Worm (Caenorhabditis elegans) whole organism, L1 larva: ENCODE measurements around the gene nep-10.
A peak's percentile ranks its signal among the peaks of the same experiment; 100 is the strongest.

Experiments used
- C04F5.9 ChIP-seq: sonication (generic microtip); optimal IDR thresholded peaks from 2 replicates; lab custom pipeline; 2016; ENCODE audit warnings: missing genetic modification characterization, missing compliant biosample characterization
- C34B4.2 ChIP-seq: sonication (generic microtip); optimal IDR thresholded peaks from 2 replicates; lab custom pipeline; 2017; ENCODE audit warnings: mild to moderate bottlenecking, missing genetic modification characterization, missing compliant biosample characterization
- Y116A8C.19 ChIP-seq: sonication (generic microtip); optimal IDR thresholded peaks from 2 replicates; lab custom pipeline; 2016; ENCODE audit warnings: missing compliant biosample characterization, missing genetic modification characterization, borderline replicate concordance
- aha-1 ChIP-seq: fragments of 150-350 bp; optimal IDR thresholded peaks from 2 replicates; lab custom pipeline; 2014; ENCODE audit warnings: missing biosample characterization, missing genetic modification characterization
- alr-1 ChIP-seq: fragments of 200-800 bp; sonication (Bioruptor generic); optimal IDR thresholded peaks from 2 replicates; lab custom pipeline; 2018; ENCODE audit warnings: borderline replicate concordance, mild to moderate bottlenecking, missing genetic modification characterization, missing compliant biosample characterization
- ama-1 ChIP-seq: fragments of 150-350 bp; optimal IDR thresholded peaks from 2 replicates; lab custom pipeline; 2014
- blmp-1 ChIP-seq: fragments of 150-350 bp; optimal IDR thresholded peaks from 2 replicates; lab custom pipeline; 2014; ENCODE audit warnings: missing biosample characterization, missing genetic modification characterization
- ceh-63 ChIP-seq: fragments of 200-800 bp; sonication (Bioruptor generic); optimal IDR thresholded peaks from 2 replicates; lab custom pipeline; 2018; ENCODE audit warnings: mild to moderate bottlenecking, missing genetic modification characterization, missing compliant biosample characterization
- ceh-8 ChIP-seq: fragments of 200-800 bp; sonication (Bioruptor generic); optimal IDR thresholded peaks from 2 replicates; lab custom pipeline; 2018; ENCODE audit warnings: mild to moderate bottlenecking, missing genetic modification characterization, moderate library complexity, missing compliant biosample characterization
- ceh-82 ChIP-seq, 3 experiments: fragments of 150-350 bp in 1 of 3; sonication (generic microtip) in 2 of 3; optimal IDR thresholded peaks; 2 replicates each; lab custom pipeline; 2014 to 2017; ENCODE audit warnings: missing biosample characterization in 3 of 3, missing genetic modification characterization in 3 of 3
- ceh-88 ChIP-seq: fragments of 200-800 bp; sonication (Bioruptor generic); IDR thresholded peaks from 2 replicates; pipeline ENCODE4 v1.3.6; 2022; ENCODE audit warnings: missing genetic modification characterization, missing compliant biosample characterization
- ces-1 ChIP-seq: fragments of 150-350 bp; optimal IDR thresholded peaks from 2 replicates; lab custom pipeline; 2014; ENCODE audit warnings: missing biosample characterization, missing genetic modification reagents, missing genetic modification characterization
- dpl-1 ChIP-seq, 3 experiments: fragments of 150-350 bp in 2 of 3; sonication (generic microtip) in 1 of 3; optimal IDR thresholded peaks; 2 replicates each; lab custom pipeline; 2014 to 2017; ENCODE audit warnings: missing biosample characterization in 3 of 3, missing genetic modification characterization in 3 of 3, missing genetic modification reagents in 3 of 3
- efl-1 ChIP-seq, 4 experiments: fragments of 150-350 bp; optimal IDR thresholded peaks in 3 of 4; peaks in 1 of 4; 1 replicate in 1 of 4; 2 replicates in 3 of 4; lab custom pipeline; 2014; ENCODE audit warnings: missing biosample characterization in 2 of 4, missing genetic modification characterization in 2 of 4, missing genetic modification reagents in 2 of 4
- egl-13 ChIP-seq: sonication (generic microtip); optimal IDR thresholded peaks from 2 replicates; lab custom pipeline; 2016; ENCODE audit warnings: missing genotype, missing genetic modification reagents, missing genetic modification characterization, missing compliant biosample characterization
- elt-2 ChIP-seq: sonication (generic microtip); optimal IDR thresholded peaks from 2 replicates; lab custom pipeline; 2016; ENCODE audit warnings: missing genetic modification characterization, mild to moderate bottlenecking, inconsistent platforms, missing compliant biosample characterization, missing genetic modification reagents
- ets-5 ChIP-seq: fragments of 200-800 bp; sonication (Bioruptor generic); IDR thresholded peaks from 2 replicates; pipeline ENCODE4 v1.3.6; 2022; ENCODE audit warnings: missing genetic modification characterization, missing compliant biosample characterization
- fkh-10 ChIP-seq: sonication (generic microtip); optimal IDR thresholded peaks from 2 replicates; lab custom pipeline; 2017; ENCODE audit warnings: missing biosample characterization, missing genetic modification reagents, missing genetic modification characterization
- fkh-8 ChIP-seq: sonication (generic microtip); optimal IDR thresholded peaks from 2 replicates; lab custom pipeline; 2016; ENCODE audit warnings: mild to moderate bottlenecking, missing genetic modification characterization, missing compliant biosample characterization
- isw-1 ChIP-seq: fragments of 200-800 bp; sonication (Bioruptor generic); IDR thresholded peaks from 2 replicates; pipeline ENCODE4 v1.3.6; 2022; ENCODE audit warnings: missing genetic modification characterization, missing compliant biosample characterization
- lin-14 ChIP-seq: fragments of 200-800 bp; sonication (Bioruptor generic); optimal IDR thresholded peaks from 2 replicates; lab custom pipeline; 2018; ENCODE audit warnings: mild to moderate bottlenecking, missing genetic modification characterization, moderate library complexity, missing compliant biosample characterization
- lin-35 ChIP-seq, 2 experiments: fragments of 150-350 bp; optimal IDR thresholded peaks; 2 replicates each; lab custom pipeline; 2014; ENCODE audit warnings: missing biosample characterization in 2 of 2, missing genetic modification characterization in 2 of 2, missing genetic modification reagents in 2 of 2
- lin-39 ChIP-seq: fragments of 150-350 bp; optimal IDR thresholded peaks from 2 replicates; lab custom pipeline; 2014; ENCODE audit warnings: missing biosample characterization, missing genetic modification reagents, missing genetic modification characterization
- lir-3 ChIP-seq: sonication (generic microtip); optimal IDR thresholded peaks from 2 replicates; lab custom pipeline; 2016; ENCODE audit warnings: mild to moderate bottlenecking, missing genetic modification characterization, moderate library complexity, missing compliant biosample characterization; ENCODE audit not compliant: poor library complexity
- lsy-2 ChIP-seq, 2 experiments: fragments of 150-350 bp; optimal IDR thresholded peaks; 2 replicates each; lab custom pipeline; 2014; ENCODE audit warnings: missing biosample characterization in 2 of 2, missing genetic modification characterization in 2 of 2
- mab-9 ChIP-seq: fragments of 200-800 bp; sonication (Bioruptor generic); IDR thresholded peaks from 2 replicates; pipeline ENCODE4 v1.3.6; 2022; ENCODE audit warnings: missing genetic modification reagents, missing genetic modification characterization, missing compliant biosample characterization
- mep-1 ChIP-seq: fragments of 150-350 bp; optimal IDR thresholded peaks from 2 replicates; lab custom pipeline; 2014; ENCODE audit warnings: missing biosample characterization, missing genetic modification characterization
- nhr-11 ChIP-seq: fragments of 150-350 bp; optimal IDR thresholded peaks from 2 replicates; lab custom pipeline; 2014; ENCODE audit warnings: missing biosample characterization, missing genetic modification characterization
- nhr-12 ChIP-seq: sonication (generic microtip); optimal IDR thresholded peaks from 2 replicates; lab custom pipeline; 2017; ENCODE audit warnings: missing biosample characterization, missing genetic modification characterization
- nhr-19 ChIP-seq: fragments of 200-800 bp; sonication (Bioruptor generic); conservative IDR thresholded peaks from 2 replicates; pipeline ENCODE4 v1.3.6; 2022; ENCODE audit warnings: missing genetic modification characterization, missing compliant biosample characterization
- nhr-20 ChIP-seq: sonication (generic microtip); optimal IDR thresholded peaks from 2 replicates; lab custom pipeline; 2016; ENCODE audit warnings: mild to moderate bottlenecking, missing genetic modification characterization, missing compliant biosample characterization
- nhr-237 ChIP-seq: fragments of 150-350 bp; optimal IDR thresholded peaks from 2 replicates; lab custom pipeline; 2014; ENCODE audit warnings: missing biosample characterization, missing genetic modification characterization
- nhr-47 ChIP-seq: sonication (generic microtip); optimal IDR thresholded peaks from 2 replicates; lab custom pipeline; 2016; ENCODE audit warnings: mild to moderate bottlenecking, missing genetic modification characterization, moderate library complexity, missing compliant biosample characterization
- nhr-71 ChIP-seq: sonication (generic microtip); optimal IDR thresholded peaks from 2 replicates; lab custom pipeline; 2016; ENCODE audit warnings: mild to moderate bottlenecking, missing genetic modification characterization, moderate library complexity, missing compliant biosample characterization
- nhr-76 ChIP-seq: sonication (generic microtip); optimal IDR thresholded peaks from 2 replicates; lab custom pipeline; 2017; ENCODE audit warnings: missing biosample characterization, missing genetic modification characterization
- nhr-77 ChIP-seq: fragments of 150-350 bp; optimal IDR thresholded peaks from 2 replicates; lab custom pipeline; 2014; ENCODE audit warnings: missing biosample characterization, missing genetic modification characterization
- nhr-84 ChIP-seq: sonication (generic microtip); optimal IDR thresholded peaks from 2 replicates; lab custom pipeline; 2017; ENCODE audit warnings: missing biosample characterization, missing genetic modification characterization
- nhr-85 ChIP-seq: sonication (generic microtip); peaks from one replicate; lab custom pipeline; 2016; ENCODE audit warnings: missing genetic modification characterization, inconsistent platforms, missing compliant biosample characterization
- nhr-90 ChIP-seq: sonication (generic microtip); optimal IDR thresholded peaks from 2 replicates; lab custom pipeline; 2016; ENCODE audit warnings: mild to moderate bottlenecking, missing genetic modification characterization, missing compliant biosample characterization; ENCODE audit not compliant: poor library complexity
- rnt-1 ChIP-seq: sonication (generic microtip); optimal IDR thresholded peaks from 2 replicates; lab custom pipeline; 2016; ENCODE audit warnings: mild to moderate bottlenecking, missing genetic modification characterization, moderate library complexity, missing compliant biosample characterization
- skn-1 ChIP-seq: fragments of 150-350 bp; optimal IDR thresholded peaks from 2 replicates; lab custom pipeline; 2014; ENCODE audit warnings: missing biosample characterization, missing genetic modification characterization
- snu-23 ChIP-seq: sonication (generic microtip); optimal IDR thresholded peaks from 2 replicates; lab custom pipeline; 2016; ENCODE audit warnings: missing genetic modification characterization, missing compliant biosample characterization
- sptf-1 ChIP-seq: fragments of 150-350 bp; optimal IDR thresholded peaks from 2 replicates; lab custom pipeline; 2014; ENCODE audit warnings: missing biosample characterization, missing genetic modification characterization
- sup-37 ChIP-seq: fragments of 200-800 bp; sonication (Bioruptor generic); optimal IDR thresholded peaks from 2 replicates; lab custom pipeline; 2018; ENCODE audit warnings: mild to moderate bottlenecking, missing genetic modification characterization, missing compliant biosample characterization
- swsn-7 ChIP-seq: sonication (generic microtip); optimal IDR thresholded peaks from 2 replicates; lab custom pipeline; 2016; ENCODE audit warnings: missing genetic modification characterization, missing compliant biosample characterization
- tlp-1 ChIP-seq: fragments of 150-350 bp; optimal IDR thresholded peaks from 2 replicates; lab custom pipeline; 2014; ENCODE audit warnings: missing biosample characterization, missing genetic modification characterization
- unc-130 ChIP-seq: fragments of 150-350 bp; optimal IDR thresholded peaks from 2 replicates; lab custom pipeline; 2017; ENCODE audit warnings: missing biosample characterization, missing genetic modification characterization, inconsistent platforms
- unc-86 ChIP-seq: sonication (generic microtip); optimal IDR thresholded peaks from 2 replicates; lab custom pipeline; 2016; ENCODE audit warnings: missing genetic modification characterization, missing compliant biosample characterization
- unc-98 ChIP-seq: fragments of 200-800 bp; sonication (Bioruptor generic); IDR thresholded peaks from 2 replicates; pipeline ENCODE4 v1.3.6; 2022; ENCODE audit warnings: missing genetic modification characterization, missing compliant biosample characterization
- xbp-1 ChIP-seq: sonication (generic microtip); optimal IDR thresholded peaks from 2 replicates; lab custom pipeline; 2016; ENCODE audit warnings: missing genetic modification characterization, missing compliant biosample characterization
- zag-1 ChIP-seq: fragments of 150-350 bp; optimal IDR thresholded peaks from 2 replicates; lab custom pipeline; 2014; ENCODE audit warnings: missing biosample characterization, missing genetic modification characterization
- zip-4 ChIP-seq: fragments of 200-800 bp; sonication (Bioruptor generic); optimal IDR thresholded peaks from 2 replicates; lab custom pipeline; 2018; ENCODE audit warnings: mild to moderate bottlenecking, missing genetic modification characterization, moderate library complexity, missing compliant biosample characterization
- ztf-4 ChIP-seq: fragments of 150-350 bp; optimal IDR thresholded peaks from 2 replicates; lab custom pipeline; 2014; ENCODE audit warnings: missing biosample characterization, missing genetic modification characterization

Gene nep-10

DNA sequence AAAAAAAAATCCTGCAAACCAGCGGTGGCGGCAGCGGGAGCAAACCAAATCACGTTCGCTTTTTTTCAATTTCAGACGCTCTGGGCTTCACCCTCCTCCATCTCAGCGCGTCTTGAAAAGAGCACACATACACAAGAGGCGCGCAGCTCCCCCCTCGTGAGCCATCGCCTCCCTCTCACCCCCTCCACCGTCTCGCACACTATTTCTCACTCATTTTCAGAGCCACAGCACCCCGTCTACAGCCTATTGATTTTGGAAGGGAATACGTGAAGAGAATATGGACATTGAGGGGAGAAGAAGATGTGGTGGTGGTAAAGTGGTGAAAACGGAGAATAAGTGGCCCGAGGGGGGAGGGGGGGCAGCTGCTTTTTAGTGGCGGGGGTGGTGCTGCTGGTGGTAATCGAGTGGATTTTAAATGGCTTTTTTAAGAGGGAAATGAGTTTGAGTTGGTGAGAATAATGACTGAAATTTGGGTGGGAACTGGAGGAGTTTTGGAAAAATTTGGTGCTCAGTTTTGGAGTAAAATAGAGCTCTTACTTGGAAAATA is 25.5 kb upstream of the nep-10 start:
- TF ChIP-seq ets-5 (GFP tag; lab: Robert Waterston, UW) (no peak), rnt-1 (tag; lab: Kevin White, UChicago) (no peak), lsy-2 (tag; optimal IDR thresholded peaks at IDR 0.05; lab: Kevin White, UChicago) (peak in 1 of 2 experiments; percentile 39), alr-1 (no peak), fkh-8 (tag; lab: Kevin White, UChicago) (peak; percentile 62), nhr-237 (tag; lab: Kevin White, UChicago) (no peak), elt-2 (no peak), nhr-77 (tag; lab: Kevin White, UChicago) (no peak), zag-1 (tag; lab: Kevin White, UChicago) (no peak), nhr-47 (tag; lab: Kevin White, UChicago) (peak; percentile 48), lir-3 (tag; lab: Kevin White, UChicago) (no peak), aha-1 (tag; lab: Kevin White, UChicago) (no peak), skn-1 (tag; lab: Kevin White, UChicago) (no peak), fkh-10 (GFP tag; lab: Kevin White, UChicago) (peak; percentile 48), swsn-7 (tag; lab: Kevin White, UChicago) (peak; percentile 25), nhr-76 (no peak), mep-1 (tag; lab: Kevin White, UChicago) (peak; percentile 17), ces-1 (GFP tag; lab: Kevin White, UChicago) (peak; percentile 49), ceh-82 (tag; optimal IDR thresholded peaks at IDR 0.05; lab: Kevin White, UChicago) (peak in 1 of 3 experiments; percentile 46), ztf-4 (no peak), nhr-20 (no peak), C04F5.9 (no peak), ceh-63 (no peak), efl-1 (optimal IDR thresholded peaks at IDR 0.05; lab: Kevin White, UChicago) (peak; percentile 17 to 38), efl-1 (GFP tag; optimal IDR thresholded peaks at IDR 0.05 in 1 of 2; lab: Kevin White, UChicago) (no peak), lin-39 (tag; lab: Kevin White, UChicago) (no peak), dpl-1 (GFP tag; optimal IDR thresholded peaks at IDR 0.05; lab: Kevin White, UChicago) (peak in 1 of 3 experiments; percentile 26), blmp-1 (no peak), ama-1 (lab: Kevin White, UChicago) (no peak), nhr-84 (tag; lab: Kevin White, UChicago) (no peak), unc-98 (GFP tag; lab: Robert Waterston, UW) (no peak), nhr-12 (tag; lab: Kevin White, UChicago) (no peak), nhr-71 (tag; lab: Kevin White, UChicago) (peak; percentile 16), nhr-90 (no peak), ceh-8 (GFP tag; lab: Kevin White, UChicago) (no peak), mab-9 (no peak), ceh-88 (GFP tag; lab: Robert Waterston, UW) (no peak), lin-14 (peak; percentile 88), snu-23 (no peak), unc-86 (tag; lab: Kevin White, UChicago) (peak; percentile 32), egl-13 (tag; lab: Kevin White, UChicago) (no peak), Y116A8C.19 (no peak), xbp-1 (no peak), isw-1 (peak; percentile 47), sptf-1 (tag; lab: Kevin White, UChicago) (no peak), zip-4 (GFP tag; lab: Kevin White, UChicago) (no peak), unc-130 (tag; lab: Kevin White, UChicago) (no peak), sup-37 (GFP tag; lab: Kevin White, UChicago) (no peak), nhr-19 (no peak), lin-35 (GFP tag; optimal IDR thresholded peaks at IDR 0.05; lab: Kevin White, UChicago) (peak in 1 of 2 experiments; percentile 9), C34B4.2 (tag; lab: Kevin White, UChicago) (no peak), nhr-11 (tag; lab: Kevin White, UChicago) (no peak), nhr-85 (tag; lab: Kevin White, UChicago) (no peak), tlp-1 (tag; lab: Kevin White, UChicago) (no peak)
